Fruit fly (Drosophila melanogaster): ENCODE measurements around the gene Smyd3.
A peak's percentile ranks its signal among the peaks of the same experiment; 100 is the strongest.

The Smyd3 gene

DNA sequence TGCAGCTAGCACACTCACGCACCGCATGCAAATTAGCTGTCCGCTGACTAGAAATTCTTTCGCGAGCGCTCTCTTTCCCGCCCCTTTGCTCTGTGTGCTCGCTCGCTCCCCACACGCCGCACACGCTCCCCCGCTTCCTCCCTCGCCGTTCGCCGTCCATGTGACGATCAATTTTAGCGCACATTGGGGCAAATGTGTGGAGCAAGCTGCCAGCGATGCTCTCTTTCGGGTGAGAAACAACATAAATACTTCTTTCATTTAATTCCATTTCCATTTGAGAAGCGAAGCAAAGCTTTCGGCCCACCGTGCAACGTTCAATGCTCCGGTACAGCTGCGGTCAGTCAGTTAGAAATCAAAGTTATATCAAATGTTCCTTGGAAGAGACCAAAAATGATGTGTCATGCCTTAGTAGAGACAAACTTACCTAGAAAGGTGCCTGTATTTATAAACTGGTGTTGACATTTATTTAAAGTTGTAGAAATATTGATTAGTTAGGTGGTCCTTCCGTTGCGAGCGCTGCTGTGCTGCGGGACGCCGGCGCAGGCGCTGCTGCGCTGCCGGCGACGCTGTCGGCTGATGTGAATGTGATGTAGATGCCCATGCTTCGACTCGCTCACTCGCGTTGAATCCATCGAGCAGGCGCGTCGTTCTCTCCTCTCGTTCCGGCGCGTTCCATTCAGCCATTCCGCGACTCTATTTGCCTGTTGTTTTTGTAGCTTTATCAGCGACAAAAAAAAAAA is 37.5 kb upstream of the Smyd3 start (continued):
- TF ChIP-seq pnt (GFP tag; optimal IDR thresholded peaks at IDR 0.05) (peak; percentile 94), Neu2 (GFP tag; optimal IDR thresholded peaks at IDR 0.05; ENCODE audit: borderline replicate concordance) (peak; percentile 82), croc (GFP tag; conservative IDR thresholded peaks at IDR 0.05) (peak; percentile 94), CG15011 (GFP tag; optimal IDR thresholded peaks at IDR 0.05) (peak; percentile 94), YL-1 (GFP tag; optimal IDR thresholded peaks at IDR 0.05) (peak; percentile 91), slp2 (GFP tag; optimal IDR thresholded peaks at IDR 0.05) (peak; percentile 96), da (GFP tag; optimal IDR thresholded peaks at IDR 0.05) (peak; percentile 92), CG18476 (GFP tag; optimal IDR thresholded peaks at IDR 0.05) (peak; percentile 91), dati (GFP tag; IDR thresholded peaks at IDR 0.05) (peak; percentile 85), crp (GFP tag; optimal IDR thresholded peaks at IDR 0.05) (peak in 1 of 2 experiments; percentile 71), CG33213 (GFP tag; optimal IDR thresholded peaks at IDR 0.05) (peak; percentile 90), BtbVII (GFP tag; optimal IDR thresholded peaks at IDR 0.05) (peak; percentile 96), Lim3 (GFP tag; IDR thresholded peaks at IDR 0.05) (peak; percentile 90), tna (GFP tag; IDR thresholded peaks at IDR 0.05; ENCODE audit: partially characterized antibody) (peak; percentile 34; the same call in 1 of the 2 replicates), Eip74EF (GFP tag; optimal IDR thresholded peaks at IDR 0.05) (peak in 1 of 2 experiments; percentile 97), E2f1 (GFP tag; IDR thresholded peaks at IDR 0.05) (peak; percentile 96), CG18764 (GFP tag; optimal IDR thresholded peaks at IDR 0.05) (peak; percentile 91), CG17568 (GFP tag; optimal IDR thresholded peaks at IDR 0.05) (peak; percentile 97), cas (GFP tag; IDR thresholded peaks at IDR 0.05) (peak; percentile 90), gcm (GFP tag; optimal IDR thresholded peaks at IDR 0.05) (peak; percentile 97), tup (GFP tag; optimal IDR thresholded peaks at IDR 0.05) (peak; percentile 92), D19A (tag; optimal IDR thresholded peaks at IDR 0.05) (peak; percentile 93), kah (GFP tag; optimal IDR thresholded peaks at IDR 0.05) (peak; percentile 92), CG2678 (tag; optimal IDR thresholded peaks at IDR 0.05) (peak; percentile 98), Six4 (GFP tag; optimal IDR thresholded peaks at IDR 0.05) (peak; percentile 93), Gsc (GFP tag; IDR thresholded peaks at IDR 0.05) (peak; percentile 87), scrt (GFP tag; optimal IDR thresholded peaks at IDR 0.05) (peak; percentile 94), ranshi (GFP tag; IDR thresholded peaks at IDR 0.05) (peak; percentile 91), CG8765 (GFP tag; IDR thresholded peaks at IDR 0.05) (peak; percentile 73; the same call in 1 of the 2 replicates), odd (GFP tag; optimal IDR thresholded peaks at IDR 0.05) (peak; percentile 98), luna (GFP tag; optimal IDR thresholded peaks at IDR 0.05) (peak; percentile 90), HLH54F (GFP tag; optimal IDR thresholded peaks at IDR 0.05) (peak; percentile 96), fd64A (GFP tag; optimal IDR thresholded peaks at IDR 0.05) (peak; percentile 88), Dfd (GFP tag; optimal IDR thresholded peaks at IDR 0.05) (no peak), al (GFP tag; IDR thresholded peaks at IDR 0.05) (peak; percentile 95), lov (optimal IDR thresholded peaks at IDR 0.05) (no peak), lov (GFP tag; IDR thresholded peaks at IDR 0.05) (peak; percentile 91), org-1 (GFP tag; optimal IDR thresholded peaks at IDR 0.05) (peak; percentile 99), crc (GFP tag; optimal IDR thresholded peaks at IDR 0.05) (peak; percentile 94), wek (GFP tag; optimal IDR thresholded peaks at IDR 0.05) (peak; percentile 91), CG13775 (GFP tag; optimal IDR thresholded peaks at IDR 0.05) (peak; percentile 95), chinmo (GFP tag; IDR thresholded peaks at IDR 0.05; ENCODE audit: partially characterized antibody) (peak; percentile 85; the same call in 3 of the 4 replicates), Sry-β (GFP tag; optimal IDR thresholded peaks at IDR 0.05) (peak; percentile 61), gsb-n (tag; optimal IDR thresholded peaks at IDR 0.05) (peak; percentile 96), repo (GFP tag; optimal IDR thresholded peaks at IDR 0.05) (peak; percentile 95), trem (tag; optimal IDR thresholded peaks at IDR 0.05) (peak; percentile 90), esg (GFP tag; conservative IDR thresholded peaks at IDR 0.05) (peak; percentile 96), CG12942 (GFP tag; optimal IDR thresholded peaks at IDR 0.05) (peak; percentile 94), Dad (GFP tag; optimal IDR thresholded peaks at IDR 0.05) (peak; percentile 96)
